Worm (Caenorhabditis elegans): Measurements from ENCODE around the gene T24C4.10.
A peak's percentile ranks its signal among the peaks of the same experiment; 100 is the strongest.

Gene T24C4.10

DNA sequence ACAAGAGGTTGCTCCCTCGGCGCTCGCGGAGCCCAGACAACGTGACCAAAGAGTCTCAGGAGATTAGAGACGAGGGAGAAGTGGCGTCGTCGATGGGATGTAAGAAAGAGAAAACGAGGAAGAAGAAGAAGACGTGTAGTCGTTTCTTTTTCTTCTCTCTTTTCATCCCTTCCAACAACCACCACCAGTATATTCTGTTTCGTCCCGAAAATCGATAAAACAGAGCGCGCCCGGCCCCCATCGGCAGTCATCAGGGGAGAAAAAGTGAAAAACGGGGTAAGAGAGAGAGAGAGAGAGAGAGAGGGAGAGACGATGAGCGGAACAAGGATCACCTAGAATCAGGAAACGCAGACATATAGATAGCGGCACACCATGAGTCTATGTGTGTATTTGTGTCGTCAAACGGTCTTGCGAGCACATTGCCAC lies 3.2 kb downstream of the T24C4.10 start:
- TF ChIP-seq ZK546.5 (tag; optimal IDR thresholded peaks at IDR 0.05) (no peak), gmeb-1 (tag; optimal IDR thresholded peaks at IDR 0.05) (peak; percentile 53), crh-2 (tag; optimal IDR thresholded peaks at IDR 0.05) (peak; percentile 90), nhr-10 (tag; optimal IDR thresholded peaks at IDR 0.05) (no peak), zag-1 (tag; optimal IDR thresholded peaks at IDR 0.05) (peak; percentile 28), nhr-129 (tag; optimal IDR thresholded peaks at IDR 0.05) (peak; percentile 73), Y55F3AM.14 (GFP tag; optimal IDR thresholded peaks at IDR 0.05) (peak; percentile 71), sma-9 (GFP tag; optimal IDR thresholded peaks at IDR 0.05) (peak; percentile 68), sma-9 (tag; optimal IDR thresholded peaks at IDR 0.05) (no peak), unc-55 (GFP tag; optimal IDR thresholded peaks at IDR 0.05) (peak; percentile 93), skn-1 (tag; optimal IDR thresholded peaks at IDR 0.05) (no peak), nhr-23 (tag; optimal IDR thresholded peaks at IDR 0.05) (no peak), ceh-16 (tag; optimal IDR thresholded peaks at IDR 0.05) (no peak), ceh-82 (tag; optimal IDR thresholded peaks at IDR 0.05) (no peak), peb-1 (tag; optimal IDR thresholded peaks at IDR 0.05) (no peak), nhr-77 (tag; optimal IDR thresholded peaks at IDR 0.05) (no peak), mbf-1 (tag; optimal IDR thresholded peaks at IDR 0.05) (no peak), unc-62 (GFP tag; optimal IDR thresholded peaks at IDR 0.05) (no peak), lsy-2 (tag; optimal IDR thresholded peaks at IDR 0.05) (peak; percentile 64 to 78), lin-13 (GFP tag; optimal IDR thresholded peaks at IDR 0.05) (peak; percentile 55), alr-1 (tag; optimal IDR thresholded peaks at IDR 0.05) (no peak), unc-39 (tag; optimal IDR thresholded peaks at IDR 0.05) (no peak), R02D3.7 (tag; optimal IDR thresholded peaks at IDR 0.05) (no peak), nhr-11 (tag; optimal IDR thresholded peaks at IDR 0.05) (no peak), ama-1 (optimal IDR thresholded peaks at IDR 0.05) (no peak), ztf-11 (tag; optimal IDR thresholded peaks at IDR 0.05) (no peak), blmp-1 (tag; optimal IDR thresholded peaks at IDR 0.05; ENCODE audit: insufficient read depth) (peak; percentile 80), fos-1 (tag; optimal IDR thresholded peaks at IDR 0.05) (peak; percentile 43), nhr-237 (tag; optimal IDR thresholded peaks at IDR 0.05) (no peak), dmd-4 (tag; optimal IDR thresholded peaks at IDR 0.05) (no peak), elt-1 (tag; optimal IDR thresholded peaks at IDR 0.05) (no peak), F13H6.1 (tag; optimal IDR thresholded peaks at IDR 0.05) (peak; percentile 72), nhr-25 (tag; optimal IDR thresholded peaks at IDR 0.05) (no peak), nhr-6 (tag; optimal IDR thresholded peaks at IDR 0.05) (peak; percentile 53), nhr-12 (tag; optimal IDR thresholded peaks at IDR 0.05) (no peak), nhr-21 (tag; optimal IDR thresholded peaks at IDR 0.05) (peak; percentile 26), sma-3 (GFP tag; optimal IDR thresholded peaks at IDR 0.05) (peak; percentile 40), egl-27 (tag; optimal IDR thresholded peaks at IDR 0.05) (no peak), snpc-4 (tag; optimal IDR thresholded peaks at IDR 0.05) (no peak), mdl-1 (tag; optimal IDR thresholded peaks at IDR 0.05) (peak; percentile 12 to 72), ztf-4 (tag; optimal IDR thresholded peaks at IDR 0.05) (peak; percentile 23), lin-11 (tag; optimal IDR thresholded peaks at IDR 0.05) (peak; percentile 73), elt-3 (tag; optimal IDR thresholded peaks at IDR 0.05) (no peak), ztf-1 (GFP tag; conservative IDR thresholded peaks at IDR 0.05) (no peak), sem-4 (tag; optimal IDR thresholded peaks at IDR 0.05) (peak; percentile 68), C34F6.9 (tag; optimal IDR thresholded peaks at IDR 0.05) (peak; percentile 79), mab-5 (tag; optimal IDR thresholded peaks at IDR 0.05) (peak; percentile 72), lin-39 (tag; optimal IDR thresholded peaks at IDR 0.05) (no peak), aly-2 (tag; optimal IDR thresholded peaks at IDR 0.05) (no peak)

Measured in whole organism, L2 larva.